Worm (Caenorhabditis elegans) whole organism, young adult: ENCODE results near the gene Y110A2AR.1.
A peak's percentile ranks its signal among the peaks of the same experiment; 100 is the strongest.

Experiments
- aptf-3 ChIP-seq: fragments of 200-800 bp; sonication (Bioruptor generic); IDR thresholded peaks from 2 replicates; pipeline ENCODE4 v1.3.6; 2022; ENCODE audit warnings: missing genetic modification characterization, missing compliant biosample characterization
- attf-3 ChIP-seq: fragments of 200-800 bp; sonication (Bioruptor generic); conservative IDR thresholded peaks from 2 replicates; pipeline ENCODE4 v1.3.6; 2022; ENCODE audit warnings: missing genetic modification reagents, missing genetic modification characterization, missing compliant biosample characterization
- attf-5 ChIP-seq: fragments of 200-800 bp; sonication (Bioruptor generic); optimal IDR thresholded peaks from 2 replicates; lab custom pipeline; 2018; ENCODE audit warnings: mild to moderate bottlenecking, missing genetic modification characterization, missing compliant biosample characterization
- cebp-1 ChIP-seq, 2 experiments: fragments of 200-800 bp in 1 of 2; sonication (Bioruptor generic) in 1 of 2; sonication (generic microtip) in 1 of 2; IDR thresholded peaks in 1 of 2; optimal IDR thresholded peaks in 1 of 2; 2 replicates each; pipeline versions ENCODE4 v1.3.6 to Lab custom; 2017 to 2022; ENCODE audit warnings: missing compliant biosample characterization in 2 of 2, missing genetic modification characterization in 2 of 2, mild to moderate bottlenecking in 1 of 2, missing genetic modification reagents in 1 of 2, moderate library complexity in 1 of 2
- cebp-2 ChIP-seq: fragments of 200-800 bp; sonication (Bioruptor generic); IDR thresholded peaks from 2 replicates; pipeline ENCODE4 v1.3.6; 2022; ENCODE audit warnings: missing genetic modification characterization, missing compliant biosample characterization
- ceh-58 ChIP-seq: fragments of 200-800 bp; sonication (Bioruptor generic); IDR thresholded peaks from 2 replicates; pipeline ENCODE4 v1.3.6; 2022; ENCODE audit warnings: missing genetic modification characterization, missing compliant biosample characterization
- ets-4 ChIP-seq: fragments of 200-800 bp; sonication (Bioruptor generic); optimal IDR thresholded peaks from 2 replicates; lab custom pipeline; 2018; ENCODE audit warnings: mild to moderate bottlenecking, missing genetic modification characterization, missing compliant biosample characterization
- hlh-26 ChIP-seq: fragments of 200-800 bp; sonication (Bioruptor generic); conservative IDR thresholded peaks from 2 replicates; pipeline ENCODE4 v1.3.6; 2022; ENCODE audit warnings: missing genetic modification reagents, missing genetic modification characterization, missing compliant biosample characterization
- hmg-1.2 ChIP-seq: fragments of 200-800 bp; sonication (Bioruptor generic); IDR thresholded peaks from 2 replicates; pipeline ENCODE4 v1.3.6; 2022; ENCODE audit warnings: missing genetic modification reagents, missing genetic modification characterization, missing compliant biosample characterization
- hsf-1 ChIP-seq: fragments of 200-800 bp; sonication (Bioruptor generic); IDR thresholded peaks from 2 replicates; pipeline ENCODE4 v1.3.6; 2022; ENCODE audit warnings: missing genetic modification reagents, missing genetic modification characterization, missing compliant biosample characterization
- lin-40 ChIP-seq: sonication (generic microtip); optimal IDR thresholded peaks from 2 replicates; lab custom pipeline; 2016; ENCODE audit warnings: missing genetic modification characterization, mild to moderate bottlenecking, missing compliant biosample characterization, missing genotype, missing genetic modification reagents
- mcd-1 ChIP-seq: fragments of 200-800 bp; sonication (Bioruptor generic); IDR thresholded peaks from 2 replicates; pipeline ENCODE4 v1.3.6; 2022; ENCODE audit warnings: missing genetic modification reagents, missing genetic modification characterization, missing compliant biosample characterization
- nfya-2 ChIP-seq: fragments of 200-800 bp; sonication (Bioruptor generic); IDR thresholded peaks from 2 replicates; pipeline ENCODE4 v1.3.6; 2022; ENCODE audit warnings: missing genetic modification reagents, missing genetic modification characterization, missing compliant biosample characterization
- tlf-1 ChIP-seq: fragments of 200-800 bp; sonication (Bioruptor generic); optimal IDR thresholded peaks from 2 replicates; lab custom pipeline; 2018; ENCODE audit warnings: mild to moderate bottlenecking, missing genetic modification characterization, missing compliant biosample characterization
- zfh-2 ChIP-seq: fragments of 200-800 bp; sonication (Bioruptor generic); conservative IDR thresholded peaks from 2 replicates; pipeline ENCODE4 v1.3.6; 2022; ENCODE audit warnings: missing genetic modification reagents, missing genetic modification characterization, missing compliant biosample characterization
- ztf-28 ChIP-seq: fragments of 200-800 bp; sonication (Bioruptor generic); IDR thresholded peaks from 2 replicates; pipeline ENCODE4 v1.3.6; 2022; ENCODE audit warnings: missing genetic modification reagents, missing genetic modification characterization, missing compliant biosample characterization

Y110A2AR.1 gene

ce11 chrII:2958308-2958707 is 38.8 kb downstream of the Y110A2AR.1 start, which contains the start of gene srw-60:
srw-60 (plus strand) TSS chrII:2958608.
- TF ChIP-seq ets-4 (GFP tag; lab: Kevin White, UChicago) (no peak), cebp-2 (GFP tag; lab: Robert Waterston, UW) (no peak), attf-3 (GFP tag; lab: Robert Waterston, UW) (no peak), ceh-58 (GFP tag; lab: Robert Waterston, UW) (0 out of 2 replicates have a peak, but pooled peaks have one; percentile 23)

ce11 chrII:2962531-2963164 is 43.1 kb downstream of the Y110A2AR.1 start:
- TF ChIP-seq zfh-2 = peak; percentile 76
- no peak for TF ChIP-seq cebp-1 (GFP tag; IDR thresholded peaks at IDR 0.05; lab: Robert Waterston, UW)
- no peak for TF ChIP-seq cebp-1 (tag; optimal IDR thresholded peaks at IDR 0.05; lab: Kevin White, UChicago)
- 0 out of 2 replicates have a peak, but pooled peaks have one; percentile 8 for TF ChIP-seq mcd-1 (GFP tag; lab: Robert Waterston, UW)
- TF ChIP-seq hmg-1.2 (GFP tag; lab: Robert Waterston, UW) = peak; percentile 40; the same call in 1 of the 2 replicates

ce11 chrII:2963619-2964018 is 44.1 kb downstream of the Y110A2AR.1 start:
- TF ChIP-seq lin-40 (tag; lab: Kevin White, UChicago) (no peak), attf-5 (GFP tag; lab: Kevin White, UChicago) (no peak), nfya-2 (GFP tag; lab: Robert Waterston, UW) (no peak), zfh-2 (0 out of 2 replicates have a peak, but pooled peaks have one; percentile 15)
- TF ChIP-seq, all 124 proteins: peak for 1

- TF ChIP-seq zfh-2 (peak; percentile 50; the same call in 1 of the 2 replicates), aptf-3 (no peak), ztf-28 (GFP tag; lab: Robert Waterston, UW) (no peak)
These were observed 45.9 kb downstream of the Y110A2AR.1 start for ce11 chrII:2965215-2965998.

- no peak for TF ChIP-seq hlh-26 (GFP tag; lab: Robert Waterston, UW)
- TF ChIP-seq hsf-1 (GFP tag; lab: Robert Waterston, UW) = 0 out of 2 replicates have a peak, but pooled peaks have one; percentile 28
- TF ChIP-seq ztf-28 (GFP tag; lab: Robert Waterston, UW) = 0 out of 2 replicates have a peak, but pooled peaks have one; percentile 26
These were observed 46.8 kb downstream of the Y110A2AR.1 start for ce11 chrII:2966350-2966749.

- TF ChIP-seq hmg-1.2 (GFP tag; lab: Robert Waterston, UW) (peak; percentile 94), tlf-1 (no peak)
These were observed 47.6 kb downstream of the Y110A2AR.1 start for ce11 chrII:2967064-2967463.
